Fruit fly (Drosophila melanogaster) Kc167 (cell line): ENCODE results near the gene Rb97D.

Experiments
- Myc ChIP-seq: fragments of >200 bp; optimal IDR thresholded peaks from 2 replicates; lab custom pipeline; 2017; ENCODE audit warnings: missing external identifiers
- Sin3A ChIP-seq: fragments of >200 bp; optimal IDR thresholded peaks from 2 replicates; lab custom pipeline; 2018; ENCODE audit warnings: missing external identifiers
- h ChIP-seq: fragments of >200 bp; optimal IDR thresholded peaks from 3 replicates; lab custom pipeline; 2018; ENCODE audit warnings: missing external identifiers
- insv ChIP-seq: fragments of >200 bp; optimal IDR thresholded peaks from 3 replicates; lab custom pipeline; 2018; ENCODE audit warnings: missing external identifiers
- psq ChIP-seq: fragments of >200 bp; optimal IDR thresholded peaks from 2 replicates; lab custom pipeline; 2017; ENCODE audit warnings: missing external identifiers
- ttk ChIP-seq: sonication (Bioruptor generic); optimal IDR thresholded peaks from 2 replicates; lab custom pipeline; 2017; ENCODE audit warnings: missing external identifiers

DNA sequence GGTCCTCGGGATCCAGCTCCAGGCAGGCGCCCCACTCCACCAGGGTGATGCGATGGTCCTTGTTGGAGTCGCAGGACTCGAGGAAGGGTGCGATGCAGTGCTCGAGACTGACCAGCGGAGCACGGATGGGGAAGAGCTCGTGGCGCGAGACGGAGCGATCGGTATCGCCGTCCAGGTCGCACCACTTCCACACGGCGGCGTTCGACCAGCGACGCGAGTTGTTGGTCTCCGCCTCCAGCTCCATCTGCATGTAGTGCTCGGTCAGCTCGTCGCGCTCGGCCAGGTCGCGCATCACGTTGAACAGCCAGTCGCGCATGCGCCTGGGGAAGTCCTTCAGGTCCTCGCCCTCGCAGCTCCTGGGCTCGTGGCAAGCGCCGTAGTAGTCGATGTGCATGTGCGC, 6.1 kb downstream of the Rb97D start:
- TF ChIP-seq Myc (lab: Kevin White, UChicago) (no peak), h (lab: Kevin White, UChicago) (no peak), Sin3A (no peak), psq (lab: Kevin White, UChicago) (no peak), ttk (lab: Kevin White, UChicago) (no peak), insv (lab: Kevin White, UChicago) (no peak)
